Fruit fly (Drosophila melanogaster) whole organism, embryonic: ENCODE measurements around the gene CG43117.

Experiments
- C15 ChIP-seq: fragments of 200-800 bp; sonication (Bioruptor generic); IDR thresholded peaks from 3 replicates; pipeline ENCODE4 v1.3.6; 2022; ENCODE audit warnings: missing biosample characterization, missing genetic modification characterization
- CG10543 ChIP-seq: fragments of 200-800 bp; sonication (Bioruptor generic); optimal IDR thresholded peaks from 3 replicates; lab custom pipeline; 2017; ENCODE audit warnings: missing biosample characterization, mild to moderate bottlenecking, missing genetic modification characterization, moderate library complexity
- CG13624 ChIP-seq: fragments of 200-800 bp; sonication (Bioruptor generic); optimal IDR thresholded peaks from 2 replicates; lab custom pipeline; 2016; ENCODE audit warnings: missing biosample characterization, missing genetic modification characterization
- CG14014 ChIP-seq: fragments of 200-800 bp; sonication (Bioruptor generic); IDR thresholded peaks from 2 replicates; pipeline ENCODE4 v1.3.6; 2022; ENCODE audit warnings: missing biosample characterization, missing genetic modification characterization
- CG14965 ChIP-seq: fragments of 200-800 bp; sonication (Bioruptor generic); optimal IDR thresholded peaks from 2 replicates; lab custom pipeline; 2016; ENCODE audit warnings: missing biosample characterization, missing genetic modification characterization, borderline replicate concordance
- CG17186 ChIP-seq: fragments of 200-800 bp; sonication (Bioruptor generic); optimal IDR thresholded peaks from 3 replicates; lab custom pipeline; 2017; ENCODE audit warnings: missing biosample characterization, missing genetic modification reagents, missing genetic modification characterization
- CG17829 ChIP-seq: fragments of 200-800 bp; optimal IDR thresholded peaks from 2 replicates; lab custom pipeline; 2019; ENCODE audit warnings: missing biosample characterization, mild to moderate bottlenecking, missing genetic modification characterization, moderate library complexity
- CG3995 ChIP-seq: fragments of 200-800 bp; sonication (Bioruptor generic); optimal IDR thresholded peaks from 3 replicates; lab custom pipeline; 2016; ENCODE audit warnings: missing biosample characterization, missing genetic modification characterization
- CG5953 ChIP-seq: fragments of 200-800 bp; sonication (Bioruptor generic); IDR thresholded peaks from 2 replicates; pipeline ENCODE4 v1.3.6; 2022; ENCODE audit warnings: missing biosample characterization, missing genetic modification characterization
- CG6654 ChIP-seq: fragments of 200-800 bp; sonication (Bioruptor generic); optimal IDR thresholded peaks from 2 replicates; lab custom pipeline; 2017; ENCODE audit warnings: missing biosample characterization, mild to moderate bottlenecking, missing genetic modification characterization
- CG6854 ChIP-seq: fragments of 200-800 bp; sonication (Bioruptor generic); optimal IDR thresholded peaks from 3 replicates; lab custom pipeline; 2017; ENCODE audit warnings: missing biosample characterization, mild to moderate bottlenecking, missing genetic modification characterization
- CHES-1-like ChIP-seq: fragments of 200-800 bp; sonication (Bioruptor generic); optimal IDR thresholded peaks from 2 replicates; lab custom pipeline; 2016; ENCODE audit warnings: missing biosample characterization, missing genetic modification characterization
- Dll ChIP-seq: fragments of 200-800 bp; sonication (Bioruptor generic); IDR thresholded peaks from 4 replicates; pipeline ENCODE4 v1.3.6; 2022; ENCODE audit warnings: missing biosample characterization, missing genetic modification characterization; ENCODE audit not compliant: partially characterized antibody
- Drgx ChIP-seq: fragments of 200-800 bp; sonication (Bioruptor generic); IDR thresholded peaks from 2 replicates; pipeline ENCODE4 v1.3.6; 2022; ENCODE audit warnings: missing biosample characterization, missing genetic modification characterization
- Ets65A ChIP-seq: fragments of 200-800 bp; sonication (Bioruptor generic); peaks from one replicate; lab custom pipeline; 2016; ENCODE audit warnings: missing biosample characterization, missing genetic modification characterization
- Fer3 ChIP-seq: fragments of 200-800 bp; sonication (Bioruptor generic); optimal IDR thresholded peaks from 2 replicates; lab custom pipeline; 2018; ENCODE audit warnings: missing biosample characterization, mild to moderate bottlenecking, missing genetic modification characterization, moderate library complexity
- Gug ChIP-seq: fragments of 200-800 bp; sonication (Bioruptor generic); IDR thresholded peaks from 4 replicates; pipeline ENCODE4 v1.3.6; 2022; ENCODE audit warnings: missing biosample characterization, missing genetic modification characterization
- H2.0 ChIP-seq: fragments of 200-800 bp; sonication (Bioruptor generic); IDR thresholded peaks from 2 replicates; pipeline ENCODE4 v1.3.6; 2022; ENCODE audit warnings: missing biosample characterization, missing genetic modification characterization
- HLH3B ChIP-seq: fragments of 200-800 bp; sonication (Bioruptor generic); IDR thresholded peaks from 2 replicates; pipeline ENCODE4 v1.3.6; 2022; ENCODE audit warnings: missing biosample characterization, missing genetic modification characterization
- Hr3 ChIP-seq: fragments of 200-800 bp; sonication (Bioruptor generic); optimal IDR thresholded peaks from 3 replicates; lab custom pipeline; 2016; ENCODE audit warnings: missing biosample characterization, missing genetic modification characterization
- Hr39 ChIP-seq: fragments of >200 bp; optimal IDR thresholded peaks from 2 replicates; lab custom pipeline; 2017
- Hsf ChIP-seq: fragments of 200-800 bp; sonication (Bioruptor generic); optimal IDR thresholded peaks from 3 replicates; lab custom pipeline; 2016; ENCODE audit warnings: missing biosample characterization, missing genetic modification characterization
- Jarid2 ChIP-seq: fragments of 200-800 bp; sonication (Bioruptor generic); optimal IDR thresholded peaks from 3 replicates; lab custom pipeline; 2017; ENCODE audit warnings: mild to moderate bottlenecking, missing biosample characterization, missing genetic modification reagents, missing genetic modification characterization
- Lim3 ChIP-seq: fragments of 200-800 bp; sonication (Bioruptor generic); IDR thresholded peaks from 2 replicates; pipeline ENCODE4 v1.3.6; 2022; ENCODE audit warnings: missing biosample characterization, missing genetic modification characterization
- YL-1 ChIP-seq: fragments of 200-800 bp; sonication (Bioruptor generic); optimal IDR thresholded peaks from 3 replicates; lab custom pipeline; 2017; ENCODE audit warnings: missing biosample characterization, mild to moderate bottlenecking, missing genetic modification characterization
- abd-A ChIP-seq: fragments of 200-800 bp; sonication (Bioruptor generic); optimal IDR thresholded peaks from 3 replicates; lab custom pipeline; 2019; ENCODE audit warnings: missing biosample characterization, mild to moderate bottlenecking, missing genetic modification characterization, moderate library complexity
- aop ChIP-seq: fragments of 200-800 bp; sonication (Bioruptor generic); IDR thresholded peaks from 2 replicates; pipeline ENCODE4 v1.3.6; 2022; ENCODE audit warnings: missing biosample characterization, missing genetic modification characterization
- bsh ChIP-seq, 2 experiments: fragments of 200-800 bp; sonication (Bioruptor generic); optimal IDR thresholded peaks; 2 replicates each; lab custom pipeline; 2017 to 2018; ENCODE audit warnings: mild to moderate bottlenecking in 2 of 2, missing biosample characterization in 2 of 2, missing genetic modification characterization in 2 of 2, moderate library complexity in 1 of 2
- caup ChIP-seq: fragments of 200-800 bp; sonication (Bioruptor generic); optimal IDR thresholded peaks from 3 replicates; lab custom pipeline; 2017; ENCODE audit warnings: missing biosample characterization, mild to moderate bottlenecking, missing genetic modification characterization, moderate library complexity; ENCODE audit not compliant: severe bottlenecking
- dmrt11E ChIP-seq: fragments of 200-800 bp; sonication (Bioruptor generic); optimal IDR thresholded peaks from 3 replicates; lab custom pipeline; 2018; ENCODE audit warnings: missing biosample characterization, mild to moderate bottlenecking, missing genetic modification characterization, moderate library complexity
- eve ChIP-seq, 2 experiments: fragments of >200 bp; optimal IDR thresholded peaks; 2 replicates each; lab custom pipeline; 2017; ENCODE audit warnings: missing biosample characterization in 2 of 2, missing genetic modification characterization in 2 of 2
- fd64A ChIP-seq: fragments of 200-800 bp; sonication (Bioruptor generic); optimal IDR thresholded peaks from 3 replicates; lab custom pipeline; 2018; ENCODE audit warnings: missing biosample characterization, mild to moderate bottlenecking, missing genetic modification characterization
- gsb-n ChIP-seq: fragments of 200-800 bp; sonication (Bioruptor generic); optimal IDR thresholded peaks from 3 replicates; lab custom pipeline; 2018; ENCODE audit warnings: missing biosample characterization, mild to moderate bottlenecking, missing genetic modification characterization
- jumu ChIP-seq: fragments of 200-800 bp; sonication (Bioruptor generic); optimal IDR thresholded peaks from 3 replicates; lab custom pipeline; 2016; ENCODE audit warnings: missing biosample characterization, missing genetic modification characterization
- mirr ChIP-seq: fragments of 200-800 bp; sonication (Bioruptor generic); optimal IDR thresholded peaks from 3 replicates; lab custom pipeline; 2018; ENCODE audit warnings: missing biosample characterization, mild to moderate bottlenecking, missing genetic modification characterization
- nom ChIP-seq: fragments of 200-800 bp; sonication (Bioruptor generic); optimal IDR thresholded peaks from 2 replicates; lab custom pipeline; 2017; ENCODE audit warnings: missing biosample characterization, missing genetic modification characterization, mild to moderate bottlenecking, moderate library complexity, missing genetic modification reagents
- sens ChIP-seq: fragments of 200-800 bp; sonication (Bioruptor generic); peaks from one replicate; lab custom pipeline; 2016; ENCODE audit warnings: missing biosample characterization, missing genetic modification characterization
- seq ChIP-seq: fragments of 200-800 bp; sonication (Bioruptor generic); IDR thresholded peaks from 2 replicates; pipeline ENCODE4 v1.3.6; 2022; ENCODE audit warnings: missing biosample characterization, missing genetic modification characterization
- sima ChIP-seq: fragments of 200-800 bp; sonication (Bioruptor generic); optimal IDR thresholded peaks from 2 replicates; lab custom pipeline; 2016; ENCODE audit warnings: missing biosample characterization, missing genetic modification characterization
- slou ChIP-seq: fragments of 200-800 bp; sonication (Bioruptor generic); optimal IDR thresholded peaks from 3 replicates; lab custom pipeline; 2016; ENCODE audit warnings: missing biosample characterization, missing genetic modification characterization
- tll ChIP-seq, 2 experiments: fragments of 200-800 bp in 1 of 2; fragments of >200 bp in 1 of 2; sonication (Bioruptor generic) in 1 of 2; optimal IDR thresholded peaks; 2 replicates each; lab custom pipeline; 2017 to 2019; ENCODE audit warnings: missing biosample characterization in 2 of 2, missing genetic modification characterization in 2 of 2, mild to moderate bottlenecking in 1 of 2, moderate library complexity in 1 of 2
- ttk ChIP-seq: fragments of 200-800 bp; sonication (Bioruptor generic); IDR thresholded peaks from 2 replicates; pipeline ENCODE4 v2.1.2; 2022; ENCODE audit warnings: missing biosample characterization, missing genetic modification characterization
- vnd ChIP-seq: fragments of 200-800 bp; sonication (Bioruptor generic); IDR thresholded peaks from 3 replicates; pipeline ENCODE4 v1.3.6; 2022; ENCODE audit warnings: missing biosample characterization, missing genetic modification characterization; ENCODE audit not compliant: partially characterized antibody
- z ChIP-seq: fragments of 200-800 bp; sonication (Bioruptor generic); IDR thresholded peaks from 3 replicates; pipeline ENCODE4 v1.3.6; 2022; ENCODE audit warnings: missing biosample characterization, missing genetic modification characterization
- zfh1 ChIP-seq: fragments of 200-800 bp; sonication (Bioruptor generic); IDR thresholded peaks from 3 replicates; pipeline ENCODE4 v1.3.6; 2022; ENCODE audit warnings: missing biosample characterization, missing genetic modification characterization

CG43117 gene

DNA sequence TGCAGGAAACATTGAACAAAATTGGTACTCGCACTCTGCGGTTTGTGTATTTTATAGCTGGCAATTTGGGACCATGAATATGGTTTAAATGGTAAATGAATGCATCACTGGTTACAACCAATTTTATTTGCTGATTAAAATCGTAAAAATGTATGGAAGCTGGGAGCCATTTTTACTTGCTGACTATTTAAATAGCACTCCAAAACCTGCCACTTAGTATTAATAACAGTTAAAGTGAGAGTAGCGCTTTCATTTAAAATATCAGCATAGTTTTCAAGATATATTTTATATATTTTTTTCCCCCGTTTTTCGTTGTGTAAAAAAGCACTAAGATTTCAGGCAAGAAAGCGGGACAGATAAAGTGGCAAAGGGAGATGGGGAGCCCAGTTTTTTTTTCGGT is 29.9 kb downstream of the CG43117 start (continued):
- TF ChIP-seq Fer3 (no peak), tll (GFP tag; optimal IDR thresholded peaks at IDR 0.05; lab: Kevin White, UChicago) (no peak), CG5953 (GFP tag; lab: Robert Waterston, UW) (no peak), seq (GFP tag; lab: Robert Waterston, UW) (no peak), z (GFP tag; lab: Robert Waterston, UW) (no peak), jumu (GFP tag; lab: Kevin White, UChicago) (no peak)

DNA sequence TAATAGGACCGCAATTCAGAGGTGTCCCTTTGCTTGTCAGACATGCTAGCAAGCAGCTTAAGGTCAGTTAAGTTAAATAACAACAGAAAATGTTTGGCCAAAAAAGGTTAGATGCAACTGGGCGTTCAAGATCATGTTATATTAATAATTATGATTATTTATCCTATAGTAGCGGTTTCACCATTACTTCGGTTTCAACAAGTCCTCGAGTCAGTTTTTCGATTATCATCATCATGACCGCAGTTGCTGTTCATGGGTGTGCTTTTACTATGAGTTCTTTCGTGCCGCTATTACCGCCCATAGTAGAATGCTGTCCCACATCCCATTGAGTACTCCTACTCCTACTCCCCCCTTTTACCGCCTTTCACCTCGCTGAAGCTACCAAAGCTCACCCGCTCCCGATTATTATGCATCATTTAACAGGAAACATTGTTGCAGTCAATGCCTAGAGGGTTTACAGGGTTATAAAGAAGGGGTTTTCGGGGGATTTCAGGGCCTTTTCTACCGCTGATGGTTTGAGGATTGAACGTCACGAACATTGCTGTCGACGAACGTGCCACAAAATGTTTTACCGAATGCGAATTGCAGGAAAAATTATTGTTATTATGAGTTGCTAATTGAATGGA is 30.8 kb downstream of the CG43117 start:
- TF ChIP-seq CG17186 (GFP tag; lab: Kevin White, UChicago) (no peak), vnd (GFP tag; lab: Robert Waterston, UW) (no peak), gsb-n (tag; lab: Kevin White, UChicago) (no peak), nom (GFP tag; lab: Kevin White, UChicago) (peak; percentile 18), fd64A (GFP tag; lab: Kevin White, UChicago) (no peak), HLH3B (GFP tag; lab: Robert Waterston, UW) (no peak), sens (GFP tag; lab: Kevin White, UChicago) (peak; percentile 15), CG6654 (no peak), CG17829 (no peak), YL-1 (GFP tag; lab: Kevin White, UChicago) (no peak), dmrt11E (no peak), CG13624 (no peak)
- TF ChIP-seq, all 482 proteins: peak for 2

DNA sequence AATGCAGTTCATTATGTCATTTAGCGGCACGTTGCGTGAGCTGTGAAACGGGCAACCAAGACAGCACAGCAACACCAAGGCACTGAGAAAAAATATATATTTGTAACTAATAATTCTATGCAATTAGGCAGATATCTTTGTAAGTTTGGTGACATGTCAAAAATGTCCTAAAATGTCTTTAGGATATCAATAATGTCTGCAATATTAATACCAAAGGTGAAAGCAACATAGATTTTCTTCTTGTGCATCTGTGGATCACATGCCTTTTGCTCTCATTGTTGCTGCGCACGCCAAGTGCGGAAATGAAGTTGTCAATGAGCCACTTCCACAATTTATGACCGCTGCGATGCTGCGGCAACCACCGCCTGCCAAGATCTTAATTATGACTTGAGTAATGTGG is 34.9 kb downstream of the CG43117 start:
- TF ChIP-seq Dll (GFP tag; lab: Robert Waterston, UW): no peak
- peak; percentile 11 for TF ChIP-seq Ets65A (GFP tag; lab: Kevin White, UChicago)
- TF ChIP-seq aop (GFP tag; lab: Robert Waterston, UW): no peak
- peak; percentile 77 for TF ChIP-seq Drgx (GFP tag; lab: Robert Waterston, UW)
- TF ChIP-seq nom (GFP tag; lab: Kevin White, UChicago): peak; percentile 66
- TF ChIP-seq zfh1 (GFP tag; lab: Robert Waterston, UW): 0 out of 3 replicates have a peak, but pooled peaks have one; percentile 14
- peak; percentile 63 for TF ChIP-seq sens (GFP tag; lab: Kevin White, UChicago)
- TF ChIP-seq bsh (GFP tag; optimal IDR thresholded peaks at IDR 0.05; lab: Kevin White, UChicago): peak in 1 of 2 experiments; percentile 22
- TF ChIP-seq, all 482 proteins: peak for 6

DNA sequence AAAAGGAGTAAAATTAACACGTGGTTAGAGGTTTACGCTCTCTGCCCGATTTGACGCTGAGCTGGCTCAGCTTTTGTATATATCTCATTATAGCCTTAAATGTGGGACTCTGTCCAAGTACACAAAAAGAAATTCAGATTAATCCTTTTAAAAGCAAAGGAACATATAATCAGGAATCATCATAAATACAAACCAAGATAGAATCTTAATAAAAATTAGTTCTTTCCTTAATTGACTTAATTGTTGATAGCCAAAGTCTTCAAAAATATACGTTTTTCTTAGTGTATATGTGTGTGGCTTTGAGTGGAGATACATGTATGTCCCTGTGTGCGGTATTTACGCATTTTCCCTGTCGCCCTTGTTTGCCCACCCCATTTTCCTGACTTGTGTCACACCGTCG is 39.7 kb downstream of the CG43117 start:
- TF ChIP-seq CG10543: no peak
- no peak for TF ChIP-seq Gug (GFP tag; lab: Robert Waterston, UW)
- no peak for TF ChIP-seq CG3995 (GFP tag; lab: Kevin White, UChicago)
- no peak for TF ChIP-seq CG17829
- peak; percentile 56 for TF ChIP-seq caup (GFP tag; lab: Kevin White, UChicago)
- TF ChIP-seq mirr (GFP tag; lab: Kevin White, UChicago): no peak
- 0 out of 3 replicates have a peak, but pooled peaks have one; percentile 13 for TF ChIP-seq C15
- peak in 1 of 2 experiments; percentile 34 for TF ChIP-seq eve (GFP tag; optimal IDR thresholded peaks at IDR 0.05; lab: Kevin White, UChicago)
- no peak for TF ChIP-seq CG14965 (GFP tag; lab: Kevin White, UChicago)
- TF ChIP-seq Hsf (GFP tag; lab: Kevin White, UChicago): peak; percentile 20
- no peak for TF ChIP-seq Hr39
- TF ChIP-seq Jarid2 (GFP tag; lab: Kevin White, UChicago): no peak
- TF ChIP-seq dmrt11E: no peak
- TF ChIP-seq CG6854 (GFP tag; lab: Kevin White, UChicago): peak; percentile 38
- TF ChIP-seq CHES-1-like (GFP tag; lab: Kevin White, UChicago): no peak
- TF ChIP-seq ttk (GFP tag; lab: Robert Waterston, UW): peak; percentile 33; the same call in 1 of the 2 replicates
- no peak for TF ChIP-seq Lim3 (GFP tag; lab: Robert Waterston, UW)
- no peak for TF ChIP-seq Ets65A (GFP tag; lab: Kevin White, UChicago)
- peak; percentile 38; the same call in 1 of the 2 replicates for TF ChIP-seq CG14014 (GFP tag; lab: Robert Waterston, UW)
- TF ChIP-seq H2.0: 0 out of 2 replicates have a peak, but pooled peaks have one; percentile 9
- peak; percentile 2 for TF ChIP-seq Hr3
- no peak for TF ChIP-seq sima (GFP tag; lab: Kevin White, UChicago)
- TF ChIP-seq slou (GFP tag; lab: Kevin White, UChicago): no peak
- no peak for TF ChIP-seq abd-A
